Fruit fly (Drosophila melanogaster) whole organism, embryonic: ENCODE data around the gene Npc2g.

Experiments
- Bdp1 ChIP-seq: fragments of 200-800 bp; sonication (Bioruptor generic); optimal IDR thresholded peaks from 3 replicates; lab custom pipeline; 2016; ENCODE audit warnings: missing biosample characterization, missing genetic modification characterization
- CG1024 ChIP-seq: fragments of 200-800 bp; sonication (Bioruptor generic); IDR thresholded peaks from 2 replicates; pipeline ENCODE4 v1.3.6; 2022; ENCODE audit warnings: missing biosample characterization, missing genetic modification characterization
- CG10366 ChIP-seq: fragments of 200-800 bp; sonication (Bioruptor generic); IDR thresholded peaks from 2 replicates; pipeline ENCODE4 v1.3.6; 2022; ENCODE audit warnings: missing biosample characterization, missing genetic modification characterization
- CG10431 ChIP-seq: fragments of 200-800 bp; sonication (Bioruptor generic); optimal IDR thresholded peaks from 3 replicates; lab custom pipeline; 2018; ENCODE audit warnings: missing biosample characterization, mild to moderate bottlenecking, missing genetic modification characterization
- CG11093 ChIP-seq: fragments of 200-800 bp; sonication (Bioruptor generic); IDR thresholded peaks from 3 replicates; pipeline ENCODE4 v1.3.6; 2022; ENCODE audit warnings: missing biosample characterization, missing genetic modification characterization
- CG1647 ChIP-seq: fragments of 200-800 bp; sonication (Bioruptor generic); optimal IDR thresholded peaks from 3 replicates; lab custom pipeline; 2016; ENCODE audit warnings: missing biosample characterization, missing genetic modification characterization
- CG16815 ChIP-seq: fragments of 200-800 bp; sonication (Bioruptor generic); optimal IDR thresholded peaks from 3 replicates; lab custom pipeline; 2017; ENCODE audit warnings: missing biosample characterization, mild to moderate bottlenecking, missing genetic modification characterization
- CG16863 ChIP-seq: fragments of 200-800 bp; sonication (Bioruptor generic); optimal IDR thresholded peaks from 3 replicates; lab custom pipeline; 2016; ENCODE audit warnings: missing biosample characterization, missing genetic modification characterization
- CG17186 ChIP-seq: fragments of 200-800 bp; sonication (Bioruptor generic); optimal IDR thresholded peaks from 3 replicates; lab custom pipeline; 2017; ENCODE audit warnings: missing biosample characterization, missing genetic modification reagents, missing genetic modification characterization
- CG17802 ChIP-seq: fragments of 200-800 bp; sonication (Bioruptor generic); optimal IDR thresholded peaks from 2 replicates; lab custom pipeline; 2018; ENCODE audit warnings: missing biosample characterization, mild to moderate bottlenecking, missing genetic modification characterization, moderate library complexity
- CG18011 ChIP-seq: fragments of 200-800 bp; sonication (Bioruptor generic); optimal IDR thresholded peaks from 2 replicates; lab custom pipeline; 2017; ENCODE audit warnings: missing biosample characterization, missing genetic modification characterization, mild to moderate bottlenecking, moderate library complexity, missing genotype
- CG2120 ChIP-seq: fragments of 200-800 bp; sonication (Bioruptor generic); optimal IDR thresholded peaks from 3 replicates; lab custom pipeline; 2016; ENCODE audit warnings: missing biosample characterization, missing genetic modification characterization
- CG2889 ChIP-seq: fragments of 200-800 bp; sonication (Bioruptor generic); IDR thresholded peaks from 3 replicates; pipeline ENCODE4 v1.3.6; 2022; ENCODE audit warnings: missing biosample characterization, missing genetic modification characterization
- CG30403 ChIP-seq: fragments of 200-800 bp; sonication (Bioruptor generic); optimal IDR thresholded peaks from 3 replicates; lab custom pipeline; 2016; ENCODE audit warnings: missing biosample characterization, missing genetic modification characterization
- CG33557 ChIP-seq: fragments of 200-800 bp; sonication (Bioruptor generic); optimal IDR thresholded peaks from 2 replicates; lab custom pipeline; 2019; ENCODE audit warnings: missing biosample characterization, mild to moderate bottlenecking, missing genetic modification characterization, moderate library complexity
- CG4854 ChIP-seq: fragments of 200-800 bp; sonication (Bioruptor generic); optimal IDR thresholded peaks from 2 replicates; lab custom pipeline; 2016; ENCODE audit warnings: missing biosample characterization, missing genetic modification characterization, inconsistent platforms
- CG5180 ChIP-seq: fragments of 200-800 bp; sonication (Bioruptor generic); optimal IDR thresholded peaks from 3 replicates; lab custom pipeline; 2017; ENCODE audit warnings: missing biosample characterization, missing genetic modification characterization, mild to moderate bottlenecking, moderate library complexity, missing genetic modification reagents
- CG6689 ChIP-seq: fragments of 200-800 bp; sonication (Bioruptor generic); IDR thresholded peaks from 2 replicates; pipeline ENCODE4 v1.3.6; 2022; ENCODE audit warnings: missing biosample characterization, missing genetic modification characterization
- Camta ChIP-seq: fragments of 200-800 bp; sonication (Bioruptor generic); optimal IDR thresholded peaks from 2 replicates; lab custom pipeline; 2016; ENCODE audit warnings: missing biosample characterization, missing genetic modification characterization
- D ChIP-seq, 2 experiments: fragments of 200-800 bp in 1 of 2; fragments of >200 bp in 1 of 2; sonication (Bioruptor generic) in 1 of 2; optimal IDR thresholded peaks; 2 replicates in 1 of 2; 3 replicates in 1 of 2; lab custom pipeline; 2017; ENCODE audit warnings: mild to moderate bottlenecking in 1 of 2, missing biosample characterization in 1 of 2, missing genetic modification characterization in 1 of 2, missing genetic modification reagents in 1 of 2
- Dbx ChIP-seq: fragments of 200-800 bp; sonication (Bioruptor generic); IDR thresholded peaks from 3 replicates; pipeline ENCODE4 v1.3.6; 2022; ENCODE audit warnings: missing biosample characterization, missing genetic modification characterization
- Dip2 ChIP-seq: fragments of 200-800 bp; sonication (Bioruptor generic); IDR thresholded peaks from 2 replicates; pipeline ENCODE4 v1.3.6; 2022; ENCODE audit warnings: missing biosample characterization, missing genetic modification characterization
- Hr78 ChIP-seq, 2 experiments: fragments of 200-800 bp in 1 of 2; fragments of >200 bp in 1 of 2; sonication (Bioruptor generic) in 1 of 2; optimal IDR thresholded peaks; 2 replicates each; lab custom pipeline; 2017 to 2019; ENCODE audit warnings: missing biosample characterization in 2 of 2, missing genetic modification characterization in 2 of 2, mild to moderate bottlenecking in 1 of 2, moderate library complexity in 1 of 2
- Kr ChIP-seq: fragments of 200-800 bp; sonication (Bioruptor generic); optimal IDR thresholded peaks from 2 replicates; lab custom pipeline; 2017; ENCODE audit warnings: missing biosample characterization, mild to moderate bottlenecking, missing genetic modification characterization
- Lim3 ChIP-seq: fragments of 200-800 bp; sonication (Bioruptor generic); IDR thresholded peaks from 2 replicates; pipeline ENCODE4 v1.3.6; 2022; ENCODE audit warnings: missing biosample characterization, missing genetic modification characterization
- Lpt ChIP-seq: fragments of >200 bp; optimal IDR thresholded peaks from 2 replicates; lab custom pipeline; 2018; ENCODE audit warnings: missing biosample characterization, missing genetic modification characterization
- Mrtf ChIP-seq: fragments of 200-800 bp; sonication (Bioruptor generic); IDR thresholded peaks from 3 replicates; pipeline ENCODE4 v1.3.6; 2022; ENCODE audit warnings: missing biosample characterization, missing genetic modification characterization
- NFAT ChIP-seq: fragments of 200-800 bp; sonication (Bioruptor generic); IDR thresholded peaks from 2 replicates; pipeline ENCODE4 v1.3.6; 2022; ENCODE audit warnings: missing biosample characterization, missing genetic modification characterization
- Sry-β ChIP-seq: fragments of 200-800 bp; sonication (Bioruptor generic); optimal IDR thresholded peaks from 2 replicates; lab custom pipeline; 2018; ENCODE audit warnings: missing biosample characterization, mild to moderate bottlenecking, missing genetic modification characterization, moderate library complexity
- abd-A ChIP-seq: fragments of 200-800 bp; sonication (Bioruptor generic); optimal IDR thresholded peaks from 3 replicates; lab custom pipeline; 2019; ENCODE audit warnings: missing biosample characterization, mild to moderate bottlenecking, missing genetic modification characterization, moderate library complexity
- ac ChIP-seq: fragments of 200-800 bp; sonication (Bioruptor generic); optimal IDR thresholded peaks from 3 replicates; lab custom pipeline; 2017; ENCODE audit warnings: missing biosample characterization, mild to moderate bottlenecking, missing genetic modification characterization
- bab2 ChIP-seq: fragments of 200-800 bp; sonication (Bioruptor generic); optimal IDR thresholded peaks from 2 replicates; lab custom pipeline; 2016; ENCODE audit warnings: missing biosample characterization, missing genetic modification characterization
- btn ChIP-seq: fragments of 200-800 bp; sonication (Bioruptor generic); optimal IDR thresholded peaks from 2 replicates; lab custom pipeline; 2016; ENCODE audit warnings: missing biosample characterization, missing genetic modification characterization
- caup ChIP-seq: fragments of 200-800 bp; sonication (Bioruptor generic); optimal IDR thresholded peaks from 3 replicates; lab custom pipeline; 2017; ENCODE audit warnings: missing biosample characterization, mild to moderate bottlenecking, missing genetic modification characterization, moderate library complexity; ENCODE audit not compliant: severe bottlenecking
- chinmo ChIP-seq: fragments of 200-800 bp; sonication (Bioruptor generic); IDR thresholded peaks from 4 replicates; pipeline ENCODE4 v1.3.6; 2022; ENCODE audit warnings: missing biosample characterization, missing genetic modification characterization; ENCODE audit not compliant: partially characterized antibody
- crp ChIP-seq, 2 experiments: fragments of 200-800 bp; sonication (Bioruptor generic); optimal IDR thresholded peaks; 2 replicates in 1 of 2; 3 replicates in 1 of 2; lab custom pipeline; 2017; ENCODE audit warnings: missing biosample characterization in 2 of 2, missing genetic modification characterization in 2 of 2, mild to moderate bottlenecking in 1 of 2, moderate library complexity in 1 of 2
- en ChIP-seq: fragments of 200-800 bp; sonication (Bioruptor generic); optimal IDR thresholded peaks from 2 replicates; lab custom pipeline; 2016; ENCODE audit warnings: missing biosample characterization, missing genetic modification characterization
- ewg ChIP-seq: fragments of 200-800 bp; sonication (Bioruptor generic); optimal IDR thresholded peaks from 3 replicates; lab custom pipeline; 2017; ENCODE audit warnings: mild to moderate bottlenecking, missing biosample characterization, missing genetic modification reagents, missing genetic modification characterization
- eyg ChIP-seq: fragments of 200-800 bp; sonication (Bioruptor generic); optimal IDR thresholded peaks from 3 replicates; lab custom pipeline; 2016; ENCODE audit warnings: missing biosample characterization, missing genetic modification characterization
- ham ChIP-seq: fragments of 200-800 bp; sonication (Bioruptor generic); IDR thresholded peaks from 2 replicates; pipeline ENCODE4 v1.3.6; 2022; ENCODE audit warnings: missing biosample characterization, missing genetic modification characterization
- hb ChIP-seq: fragments of 200-800 bp; sonication (Bioruptor generic); IDR thresholded peaks from 3 replicates; pipeline ENCODE4 v1.3.6; 2022; ENCODE audit warnings: missing biosample characterization, missing genetic modification characterization; ENCODE audit not compliant: partially characterized antibody
- hth ChIP-seq: fragments of >200 bp; optimal IDR thresholded peaks from 2 replicates; lab custom pipeline; 2017; ENCODE audit warnings: inconsistent platforms
- nerfin-2 ChIP-seq: fragments of 200-800 bp; sonication (Bioruptor generic); IDR thresholded peaks from 2 replicates; pipeline ENCODE4 v1.3.6; 2022; ENCODE audit warnings: missing biosample characterization, missing genetic modification characterization; ENCODE audit not compliant: partially characterized antibody
- pan ChIP-seq, 4 experiments: fragments of >200 bp in 3 of 4; fragments of 200-800 bp in 1 of 4; sonication (Bioruptor generic) in 1 of 4; optimal IDR thresholded peaks in 3 of 4; IDR thresholded peaks in 1 of 4; 2 replicates each; pipeline versions ENCODE4 v1.3.6 to Lab custom; 2017 to 2022; ENCODE audit warnings: missing biosample characterization in 2 of 4, missing genetic modification characterization in 2 of 4, mixed read lengths in 1 of 4
- pros ChIP-seq: fragments of 200-800 bp; sonication (Bioruptor generic); optimal IDR thresholded peaks from 3 replicates; lab custom pipeline; 2019; ENCODE audit warnings: missing biosample characterization, mild to moderate bottlenecking, missing genetic modification characterization, moderate library complexity
- sim ChIP-seq: fragments of 200-800 bp; sonication (Bioruptor generic); IDR thresholded peaks from 2 replicates; pipeline ENCODE4 v1.3.6; 2022; ENCODE audit warnings: missing biosample characterization, missing genetic modification characterization
- so ChIP-seq: fragments of 200-800 bp; sonication (Bioruptor generic); IDR thresholded peaks from 3 replicates; pipeline ENCODE4 v1.3.6; 2022; ENCODE audit warnings: missing biosample characterization, missing genetic modification characterization
- tx ChIP-seq: fragments of 200-800 bp; sonication (Bioruptor generic); optimal IDR thresholded peaks from 2 replicates; lab custom pipeline; 2016; ENCODE audit warnings: missing biosample characterization, missing genetic modification characterization
- zen2 ChIP-seq: fragments of 200-800 bp; sonication (Bioruptor generic); IDR thresholded peaks from 3 replicates; pipeline ENCODE4 v1.3.6; 2022; ENCODE audit warnings: missing biosample characterization, missing genetic modification characterization; ENCODE audit not compliant: partially characterized antibody
- zfh2 ChIP-seq: fragments of 200-800 bp; sonication (Bioruptor generic); optimal IDR thresholded peaks from 2 replicates; lab custom pipeline; 2016; ENCODE audit warnings: missing biosample characterization, missing genetic modification characterization

Npc2g gene

dm6 chr3R:30761140-30761539, 16.1 kb upstream of the Npc2g start (continued):
- TF ChIP-seq CG18011 (no peak), abd-A (tag; lab: Kevin White, UChicago) (no peak), CG17802 (peak; percentile 9), Kr (GFP tag; lab: Kevin White, UChicago) (peak; percentile 31), Mrtf (GFP tag; lab: Robert Waterston, UW) (no peak), hb (GFP tag; lab: Robert Waterston, UW) (no peak), ac (GFP tag; lab: Kevin White, UChicago) (peak; percentile 21), tx (peak; percentile 14), CG10431 (GFP tag; lab: Kevin White, UChicago) (peak; percentile 42), Dip2 (GFP tag; lab: Robert Waterston, UW) (no peak), CG11093 (GFP tag; lab: Robert Waterston, UW) (no peak), CG16863 (peak; percentile 31), CG2120 (GFP tag; lab: Kevin White, UChicago) (peak; percentile 9), CG16815 (peak; percentile 53), so (GFP tag; lab: Robert Waterston, UW) (peak; percentile 49; the same call in 1 of the 3 replicates), nerfin-2 (GFP tag; lab: Robert Waterston, UW) (no peak), CG4854 (GFP tag; lab: Kevin White, UChicago) (no peak), pan (optimal IDR thresholded peaks at IDR 0.05; lab: Kevin White, UChicago) (no peak), pan (GFP tag; optimal IDR thresholded peaks at IDR 0.05 in 1 of 2, IDR thresholded peaks at IDR 0.05 in 1 of 2) (peak in 1 of 2 experiments; percentile 33), Dbx (no peak), ewg (GFP tag; lab: Kevin White, UChicago) (peak; percentile 19), Lpt (GFP tag; lab: Kevin White, UChicago) (no peak), CG6689 (GFP tag; lab: Robert Waterston, UW) (peak; percentile 53; the same call in 1 of the 2 replicates), CG2889 (GFP tag; lab: Robert Waterston, UW) (no peak), ham (GFP tag; lab: Robert Waterston, UW) (no peak), NFAT (GFP tag; lab: Robert Waterston, UW) (no peak), zen2 (no peak), chinmo (GFP tag; lab: Robert Waterston, UW) (no peak), CG30403 (GFP tag; lab: Kevin White, UChicago) (peak; percentile 59), eyg (GFP tag; lab: Kevin White, UChicago) (no peak), Bdp1 (GFP tag; lab: Kevin White, UChicago) (no peak), caup (GFP tag; lab: Kevin White, UChicago) (no peak), btn (GFP tag; lab: Kevin White, UChicago) (no peak), Lim3 (no peak), pros (GFP tag; lab: Kevin White, UChicago) (peak; percentile 90), zfh2 (GFP tag; lab: Kevin White, UChicago) (no peak), en (GFP tag; lab: Kevin White, UChicago) (peak; percentile 16), sim (GFP tag; lab: Robert Waterston, UW) (0 out of 2 replicates have a peak, but pooled peaks have one; percentile 21), CG1647 (no peak), hth (no peak), CG17186 (GFP tag; lab: Kevin White, UChicago) (no peak), crp (GFP tag; optimal IDR thresholded peaks at IDR 0.05; lab: Kevin White, UChicago) (no peak), CG5180 (GFP tag; lab: Kevin White, UChicago) (peak; percentile 23), Camta (GFP tag; lab: Kevin White, UChicago) (peak; percentile 14), Hr78 (GFP tag; optimal IDR thresholded peaks at IDR 0.05; lab: Kevin White, UChicago) (no peak), D (optimal IDR thresholded peaks at IDR 0.05; lab: Kevin White, UChicago) (no peak), D (GFP tag; optimal IDR thresholded peaks at IDR 0.05; lab: Kevin White, UChicago) (peak; percentile 55), CG1024 (GFP tag; lab: Robert Waterston, UW) (no peak), CG10366 (GFP tag; lab: Robert Waterston, UW) (no peak; the same call in 1 of the 2 replicates), bab2 (GFP tag; lab: Kevin White, UChicago) (peak; percentile 21), CG33557 (GFP tag; lab: Kevin White, UChicago) (peak; percentile 67), Sry-β (GFP tag; lab: Kevin White, UChicago) (no peak)
